Fruit fly (Drosophila melanogaster): Measurements from ENCODE around the gene CG9799.

- TF ChIP-seq CG10631 (GFP tag; optimal IDR thresholded peaks at IDR 0.05) = no peak
- TF ChIP-seq Eip93F (GFP tag; optimal IDR thresholded peaks at IDR 0.05) = no peak
- no peak for TF ChIP-seq CG3919 (GFP tag; optimal IDR thresholded peaks at IDR 0.05)
- no peak for TF ChIP-seq CG6276 (GFP tag; optimal IDR thresholded peaks at IDR 0.05)
- no peak for TF ChIP-seq Hr39 (GFP tag; optimal IDR thresholded peaks at IDR 0.05)
- no peak for TF ChIP-seq topi (GFP tag; optimal IDR thresholded peaks at IDR 0.05)
- TF ChIP-seq CG3032 (tag; optimal IDR thresholded peaks at IDR 0.05) = no peak
- no peak for TF ChIP-seq CG11294 (GFP tag; IDR thresholded peaks at IDR 0.05)
- no peak for TF ChIP-seq OdsH (GFP tag; optimal IDR thresholded peaks at IDR 0.05)
- TF ChIP-seq Lpt (GFP tag; optimal IDR thresholded peaks at IDR 0.05) = no peak
- TF ChIP-seq Smox (GFP tag; optimal IDR thresholded peaks at IDR 0.05) = no peak
- no peak for TF ChIP-seq CG6854 (GFP tag; optimal IDR thresholded peaks at IDR 0.05)
- TF ChIP-seq cyc (GFP tag; optimal IDR thresholded peaks at IDR 0.05) = no peak
Measured at dm6 chr3R:13356960-13357359, 31.5 kb downstream of the CG9799 start.
